Fruit fly (Drosophila melanogaster) S2 (cell line): ENCODE measurements around the gene wdb.

Experiments
- CG8478 ChIP-seq: fragments of >200 bp; optimal IDR thresholded peaks from 2 replicates; lab custom pipeline; 2018
- CTCF ChIP-seq, 2 experiments: fragments of >200 bp; optimal IDR thresholded peaks; 2 replicates each; lab custom pipeline; 2018

DNA sequence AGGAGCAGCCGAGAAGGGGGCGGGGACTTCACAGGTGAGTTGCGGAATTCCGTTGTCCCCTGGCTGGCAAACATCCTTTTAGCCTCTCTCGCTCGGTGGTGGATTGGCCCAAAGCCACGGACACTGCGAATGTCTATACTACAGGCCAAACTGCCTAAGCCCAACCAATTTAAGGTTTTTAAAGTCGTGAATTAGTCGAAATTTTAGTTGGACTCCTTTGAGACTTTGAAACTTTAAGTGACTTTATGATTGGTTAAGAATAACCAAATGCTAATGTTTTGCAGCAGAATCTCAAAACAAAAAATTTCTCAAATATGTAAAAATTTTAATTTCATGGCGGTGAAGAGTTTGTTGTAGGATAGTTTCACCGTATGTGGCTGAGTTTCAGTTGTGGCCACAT, 26.5 kb upstream of the wdb start:
- no peak for TF ChIP-seq CG8478 (lab: Kevin White, UChicago)
- TF ChIP-seq CTCF (optimal IDR thresholded peaks at IDR 0.05; lab: Kevin White, UChicago), result no peak
